Worm (Caenorhabditis elegans) whole organism, L3 larva: ENCODE results near the gene spp-19.

ENCODE experiments used
- aly-2 ChIP-seq: fragments of 150-350 bp; optimal IDR thresholded peaks from 2 replicates; lab custom pipeline; 2014; ENCODE audit warnings: missing biosample characterization, missing genetic modification characterization
- ama-1 ChIP-seq: fragments of 150-350 bp; optimal IDR thresholded peaks from 2 replicates; lab custom pipeline; 2018
- ceh-16 ChIP-seq: sonication (generic microtip); optimal IDR thresholded peaks from 2 replicates; lab custom pipeline; 2017; ENCODE audit warnings: missing biosample characterization, missing genetic modification characterization
- ceh-28 ChIP-seq: fragments of 150-350 bp; optimal IDR thresholded peaks from 2 replicates; lab custom pipeline; 2014; ENCODE audit warnings: missing biosample characterization, missing genetic modification reagents, missing genetic modification characterization
- ceh-9 ChIP-seq: sonication (generic microtip); optimal IDR thresholded peaks from 2 replicates; lab custom pipeline; 2018; ENCODE audit warnings: missing biosample characterization, missing genetic modification characterization
- egl-27 ChIP-seq: sonication (generic microtip); optimal IDR thresholded peaks from 4 replicates; lab custom pipeline; 2017; ENCODE audit warnings: missing biosample characterization, missing genetic modification reagents, missing genetic modification characterization
- elt-1 ChIP-seq: fragments of 150-350 bp; optimal IDR thresholded peaks from 2 replicates; lab custom pipeline; 2014; ENCODE audit warnings: missing biosample characterization, missing genetic modification characterization
- elt-2 ChIP-seq: sonication (generic microtip); optimal IDR thresholded peaks from 2 replicates; lab custom pipeline; 2016; ENCODE audit warnings: missing genetic modification reagents, mild to moderate bottlenecking, missing genetic modification characterization, missing compliant biosample characterization
- elt-3 ChIP-seq, 3 experiments: fragments of 150-350 bp in 1 of 3; sonication (generic microtip) in 2 of 3; optimal IDR thresholded peaks; 2 replicates in 2 of 3; 4 replicates in 1 of 3; lab custom pipeline; 2014 to 2017; ENCODE audit warnings: missing biosample characterization in 3 of 3, missing genetic modification characterization in 3 of 3
- fkh-10 ChIP-seq: sonication (generic microtip); optimal IDR thresholded peaks from 2 replicates; lab custom pipeline; 2017; ENCODE audit warnings: missing biosample characterization, missing genetic modification reagents, missing genetic modification characterization
- fkh-2 ChIP-seq: fragments of 150-350 bp; optimal IDR thresholded peaks from 2 replicates; lab custom pipeline; 2014; ENCODE audit warnings: missing biosample characterization, missing genetic modification reagents, missing genetic modification characterization
- hmg-11 ChIP-seq: sonication (generic microtip); optimal IDR thresholded peaks from 2 replicates; lab custom pipeline; 2016; ENCODE audit warnings: missing genetic modification characterization, missing compliant biosample characterization
- jun-1 ChIP-seq: fragments of 150-350 bp; optimal IDR thresholded peaks from 2 replicates; lab custom pipeline; 2014; ENCODE audit warnings: missing biosample characterization, missing genetic modification reagents, missing genetic modification characterization
- lin-15B ChIP-seq: fragments of 150-350 bp; optimal IDR thresholded peaks from 2 replicates; lab custom pipeline; 2014; ENCODE audit warnings: missing biosample characterization, missing genetic modification characterization
- lin-39 ChIP-seq: fragments of 150-350 bp; optimal IDR thresholded peaks from 2 replicates; lab custom pipeline; 2018; ENCODE audit warnings: missing biosample characterization, missing genetic modification reagents, missing genetic modification characterization
- mml-1 ChIP-seq: fragments of 150-350 bp; sonication (generic microtip); optimal IDR thresholded peaks from 3 replicates; lab custom pipeline; 2014; ENCODE audit warnings: missing biosample characterization, missing genetic modification characterization
- nfya-1 ChIP-seq: sonication (generic microtip); optimal IDR thresholded peaks from 2 replicates; lab custom pipeline; 2017; ENCODE audit warnings: missing genetic modification characterization, mild to moderate bottlenecking, missing compliant biosample characterization, antibody characterized with exemption, moderate library complexity; ENCODE audit not compliant: insufficient read depth
- nhr-12 ChIP-seq: fragments of 150-350 bp; optimal IDR thresholded peaks from 2 replicates; lab custom pipeline; 2014; ENCODE audit warnings: missing biosample characterization, missing genetic modification characterization
- nhr-23 ChIP-seq: fragments of 150-350 bp; optimal IDR thresholded peaks from 2 replicates; lab custom pipeline; 2014; ENCODE audit warnings: missing biosample characterization, missing genetic modification reagents, missing genetic modification characterization
- nhr-237 ChIP-seq: fragments of 150-350 bp; optimal IDR thresholded peaks from 2 replicates; lab custom pipeline; 2014; ENCODE audit warnings: missing biosample characterization, missing genetic modification characterization
- nhr-25 ChIP-seq: sonication (generic microtip); optimal IDR thresholded peaks from 2 replicates; lab custom pipeline; 2017; ENCODE audit warnings: missing biosample characterization, missing genetic modification characterization
- nhr-67 ChIP-seq: fragments of 150-350 bp; optimal IDR thresholded peaks from 2 replicates; lab custom pipeline; 2014; ENCODE audit warnings: missing biosample characterization, missing genetic modification characterization
- nhr-76 ChIP-seq: fragments of 150-350 bp; sonication (generic microtip); optimal IDR thresholded peaks from 5 replicates; lab custom pipeline; 2014; ENCODE audit warnings: missing biosample characterization, missing genetic modification characterization
- nhr-77 ChIP-seq: fragments of 150-350 bp; optimal IDR thresholded peaks from 2 replicates; lab custom pipeline; 2014; ENCODE audit warnings: missing biosample characterization, missing genetic modification characterization
- pha-4 ChIP-seq: fragments of 150-350 bp; optimal IDR thresholded peaks from 2 replicates; lab custom pipeline; 2014; ENCODE audit warnings: missing biosample characterization, missing genetic modification reagents, missing genetic modification characterization
- pqm-1 ChIP-seq: fragments of 150-350 bp; optimal IDR thresholded peaks from 2 replicates; lab custom pipeline; 2017; ENCODE audit warnings: missing biosample characterization, missing genetic modification characterization, inconsistent platforms
- sea-2 ChIP-seq: fragments of 150-350 bp; sonication (generic microtip); optimal IDR thresholded peaks from 4 replicates; lab custom pipeline; 2014; ENCODE audit warnings: missing biosample characterization, missing genetic modification reagents, missing genetic modification characterization
- zag-1 ChIP-seq: fragments of 150-350 bp; optimal IDR thresholded peaks from 2 replicates; lab custom pipeline; 2014; ENCODE audit warnings: missing biosample characterization, missing genetic modification characterization
- ztf-11 ChIP-seq: fragments of 150-350 bp; optimal IDR thresholded peaks from 2 replicates; lab custom pipeline; 2014; ENCODE audit warnings: missing biosample characterization, missing genetic modification characterization

spp-19 gene

DNA sequence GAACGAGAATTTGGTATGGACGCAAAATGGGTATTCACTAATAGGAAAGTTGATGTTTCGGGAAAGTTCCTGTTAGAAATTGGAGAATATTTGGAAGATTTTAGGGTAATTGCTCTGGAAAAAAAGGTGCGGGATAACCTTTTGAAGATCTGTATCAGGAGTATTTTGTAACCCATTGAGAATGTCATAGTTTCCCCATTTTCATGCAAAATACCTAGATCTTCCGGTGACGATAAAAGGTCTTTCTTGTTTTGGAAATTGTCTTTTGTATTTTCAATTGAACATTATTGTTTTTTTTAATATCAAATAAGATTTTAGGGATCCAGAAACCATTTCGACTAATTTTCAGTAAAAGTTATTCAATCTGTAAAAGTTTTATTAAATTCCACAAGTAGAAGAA is at the start of gene spp-19:
Gene spp-19 (minus strand): TSS at position 101 of the 400 bp plus-strand sequence.
- TF ChIP-seq sea-2 (GFP tag; lab: Kevin White, UChicago) (no peak), jun-1 (tag; lab: Kevin White, UChicago) (no peak), elt-1 (tag; lab: Kevin White, UChicago) (no peak), nhr-67 (tag; lab: Kevin White, UChicago) (no peak)

ce11 chrV:6611058-6611457 is 49.6 kb upstream of the spp-19 start, which contains the start of gene gon-14:
TSS of gene gon-14 (minus strand) at chrV:6611158.
- TF ChIP-seq fkh-10 (GFP tag; lab: Kevin White, UChicago) (no peak), ztf-11 (tag; lab: Kevin White, UChicago) (no peak), ama-1 (no peak), nhr-77 (tag; lab: Kevin White, UChicago) (no peak), pha-4 (tag; lab: Kevin White, UChicago) (no peak)
- TF ChIP-seq, all 47 proteins: peak for 0

DNA sequence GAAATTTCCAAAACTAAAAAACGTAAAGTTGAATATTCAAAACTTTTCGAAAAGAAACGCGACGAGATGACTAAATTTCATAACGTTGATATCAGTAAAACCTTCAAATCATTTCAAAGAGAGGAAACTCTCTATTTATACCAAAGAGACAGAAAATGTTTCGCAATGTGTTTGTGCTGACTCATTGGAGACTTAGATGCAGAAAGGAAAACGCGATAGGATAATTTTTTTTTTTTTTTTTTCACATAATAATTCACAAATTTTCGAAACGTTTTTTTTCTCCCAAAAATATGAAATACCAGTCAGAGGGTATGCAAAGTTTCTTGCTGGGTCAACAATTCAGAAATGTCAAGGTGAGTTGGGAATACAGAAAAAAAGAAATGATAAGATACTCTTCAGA is 44.7 kb upstream of the spp-19 start:
- TF ChIP-seq nhr-23 (tag; lab: Kevin White, UChicago) (peak; percentile 31), elt-2 (tag; lab: Kevin White, UChicago) (peak; percentile 33), pqm-1 (peak; percentile 5), ceh-16 (no peak), pha-4 (tag; lab: Kevin White, UChicago) (peak; percentile 45), nhr-237 (no peak)

- TF ChIP-seq aly-2 (tag; lab: Kevin White, UChicago): no peak
Measured at ce11 chrV:6605275-6605674, 43.8 kb upstream of the spp-19 start, which contains the start of gene ZK1055.7. TSS of gene ZK1055.7 (minus strand) at chrV:6605375.

- TF ChIP-seq lin-39 (tag; lab: Kevin White, UChicago) (no peak), fkh-2 (no peak), elt-2 (tag; lab: Kevin White, UChicago) (no peak)
Measured at ce11 chrV:6602556-6603062, 41.1 kb upstream of the spp-19 start, which contains the start of gene ZK1055.6. TSS of gene ZK1055.6 (minus strand) at chrV:6602606.

DNA sequence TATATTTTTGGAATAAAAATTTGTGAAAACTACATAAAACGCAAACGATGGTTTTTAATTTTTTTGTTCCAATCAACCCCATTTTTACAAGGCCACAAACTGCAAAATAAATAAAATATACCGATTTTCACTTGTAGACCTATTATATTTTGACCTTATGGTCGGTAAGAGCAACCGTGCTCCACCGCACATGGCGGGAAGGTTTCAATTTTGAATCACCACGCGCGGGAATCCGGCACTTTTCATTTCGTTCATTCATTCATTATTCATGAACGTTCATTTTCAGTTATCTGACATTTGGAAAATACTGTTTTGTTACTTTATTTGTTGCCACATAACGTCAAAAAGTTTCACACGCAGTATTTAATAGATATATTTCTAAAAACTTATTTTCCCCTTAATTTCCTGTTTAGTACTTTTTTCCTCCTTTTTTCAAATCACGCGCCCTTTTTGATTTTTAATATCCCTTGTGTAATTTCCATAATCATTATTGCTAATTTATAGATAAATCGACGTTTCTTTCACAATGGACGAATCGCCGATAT is 32.3 kb upstream of the spp-19 start, which contains the start of gene hcp-1:
Gene hcp-1 (plus strand): TSS at position 495 of the 545 bp plus-strand sequence.
- TF ChIP-seq ceh-28 (tag; lab: Kevin White, UChicago): no peak
- peak; percentile 53 for TF ChIP-seq nhr-25 (tag; lab: Kevin White, UChicago)
- peak; percentile 60 for TF ChIP-seq lin-15B
- no peak for TF ChIP-seq elt-3 (tag; optimal IDR thresholded peaks at IDR 0.05; lab: Kevin White, UChicago)
- TF ChIP-seq zag-1: no peak
- TF ChIP-seq egl-27 (tag; lab: Kevin White, UChicago): no peak
- peak; percentile 20 for TF ChIP-seq lin-39 (tag; lab: Kevin White, UChicago)
- TF ChIP-seq fkh-2: no peak
- TF ChIP-seq hmg-11: no peak
- peak; percentile 21 for TF ChIP-seq nhr-23 (tag; lab: Kevin White, UChicago)

DNA sequence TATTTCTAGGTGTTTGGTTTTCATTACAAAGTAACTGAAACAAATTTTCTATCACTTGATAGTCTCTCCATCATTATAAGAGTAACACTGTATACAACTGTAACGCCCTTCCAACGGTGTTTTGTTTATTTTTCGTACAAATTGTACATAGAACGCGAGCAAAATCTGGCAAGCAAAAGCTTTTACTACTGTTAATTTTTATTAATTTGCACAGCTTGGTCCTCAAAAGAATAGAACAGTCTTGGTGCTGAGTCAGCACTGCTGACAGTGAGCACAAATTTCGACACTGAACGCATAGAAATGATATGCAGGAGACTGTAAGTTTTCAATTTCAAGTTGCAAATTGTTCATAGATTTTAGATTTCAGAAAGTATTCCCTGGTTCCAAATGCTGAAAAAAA is 28.8 kb upstream of the spp-19 start, which contains the start of gene ZK1055.2:
Gene ZK1055.2 (plus strand): TSS at position 301 of the 400 bp plus-strand sequence.
- TF ChIP-seq nhr-25 (tag; lab: Kevin White, UChicago) (no peak), nfya-1 (tag; lab: Kevin White, UChicago) (no peak), ceh-28 (tag; lab: Kevin White, UChicago) (no peak), mml-1 (tag; lab: Kevin White, UChicago) (no peak), nhr-77 (tag; lab: Kevin White, UChicago) (no peak), ceh-9 (no peak), nhr-12 (tag; lab: Kevin White, UChicago) (no peak), nhr-67 (tag; lab: Kevin White, UChicago) (no peak), egl-27 (tag; lab: Kevin White, UChicago) (no peak), hmg-11 (no peak), nhr-76 (tag; lab: Kevin White, UChicago) (no peak), ztf-11 (tag; lab: Kevin White, UChicago) (no peak)
